Fruit fly (Drosophila melanogaster) whole organism, embryonic: Measurements from ENCODE around the gene CG43295.

ENCODE experiments used
- Antp ChIP-seq: fragments of 200-800 bp; sonication (Bioruptor generic); optimal IDR thresholded peaks from 3 replicates; lab custom pipeline; 2016; ENCODE audit warnings: missing biosample characterization, missing genetic modification characterization
- Bteb2 ChIP-seq: fragments of 200-800 bp; sonication (Bioruptor generic); optimal IDR thresholded peaks from 2 replicates; lab custom pipeline; 2016; ENCODE audit warnings: missing biosample characterization, missing genetic modification characterization
- CG11085 ChIP-seq: fragments of 200-800 bp; sonication (Bioruptor generic); IDR thresholded peaks from 2 replicates; pipeline ENCODE4 v1.3.6; 2022; ENCODE audit warnings: missing biosample characterization, missing genetic modification characterization
- CG1233 ChIP-seq: fragments of 200-800 bp; sonication (Bioruptor generic); optimal IDR thresholded peaks from 4 replicates; lab custom pipeline; 2018; ENCODE audit warnings: missing biosample characterization, mild to moderate bottlenecking, missing genetic modification characterization
- CG12942 ChIP-seq: fragments of 200-800 bp; sonication (Bioruptor generic); optimal IDR thresholded peaks from 3 replicates; lab custom pipeline; 2016; ENCODE audit warnings: missing biosample characterization, missing genetic modification characterization
- CG1603 ChIP-seq: fragments of 200-800 bp; sonication (Bioruptor generic); optimal IDR thresholded peaks from 2 replicates; lab custom pipeline; 2019; ENCODE audit warnings: missing biosample characterization, mild to moderate bottlenecking, missing genetic modification characterization, moderate library complexity
- CG16815 ChIP-seq: fragments of 200-800 bp; sonication (Bioruptor generic); optimal IDR thresholded peaks from 3 replicates; lab custom pipeline; 2017; ENCODE audit warnings: missing biosample characterization, mild to moderate bottlenecking, missing genetic modification characterization
- CG16863 ChIP-seq: fragments of 200-800 bp; sonication (Bioruptor generic); optimal IDR thresholded peaks from 3 replicates; lab custom pipeline; 2016; ENCODE audit warnings: missing biosample characterization, missing genetic modification characterization
- CG17359 ChIP-seq: fragments of 200-800 bp; sonication (Bioruptor generic); optimal IDR thresholded peaks from 3 replicates; lab custom pipeline; 2018; ENCODE audit warnings: missing biosample characterization, mild to moderate bottlenecking, missing genetic modification characterization, moderate library complexity
- CG17802 ChIP-seq: fragments of 200-800 bp; sonication (Bioruptor generic); optimal IDR thresholded peaks from 2 replicates; lab custom pipeline; 2018; ENCODE audit warnings: missing biosample characterization, mild to moderate bottlenecking, missing genetic modification characterization, moderate library complexity
- CG2712 ChIP-seq: fragments of 200-800 bp; optimal IDR thresholded peaks from 3 replicates; lab custom pipeline; 2019; ENCODE audit warnings: missing biosample characterization, mild to moderate bottlenecking, missing genetic modification characterization, moderate library complexity
- CG3163 ChIP-seq: fragments of 200-800 bp; sonication (Bioruptor generic); optimal IDR thresholded peaks from 3 replicates; lab custom pipeline; 2016; ENCODE audit warnings: missing biosample characterization, missing genetic modification characterization
- CG34376 ChIP-seq: fragments of 200-800 bp; sonication (Bioruptor generic); optimal IDR thresholded peaks from 2 replicates; lab custom pipeline; 2018; ENCODE audit warnings: missing biosample characterization, mild to moderate bottlenecking, missing genetic modification characterization
- CG3995 ChIP-seq: fragments of 200-800 bp; sonication (Bioruptor generic); optimal IDR thresholded peaks from 3 replicates; lab custom pipeline; 2016; ENCODE audit warnings: missing biosample characterization, missing genetic modification characterization
- CG4328 ChIP-seq: fragments of 200-800 bp; sonication (Bioruptor generic); optimal IDR thresholded peaks from 3 replicates; lab custom pipeline; 2017; ENCODE audit warnings: missing biosample characterization, missing genetic modification reagents, missing genetic modification characterization
- CHES-1-like ChIP-seq: fragments of 200-800 bp; sonication (Bioruptor generic); optimal IDR thresholded peaks from 2 replicates; lab custom pipeline; 2016; ENCODE audit warnings: missing biosample characterization, missing genetic modification characterization
- CrebB ChIP-seq: fragments of 200-800 bp; sonication (Bioruptor generic); optimal IDR thresholded peaks from 3 replicates; lab custom pipeline; 2018; ENCODE audit warnings: missing biosample characterization, mild to moderate bottlenecking, missing genetic modification characterization
- Dad ChIP-seq: fragments of 200-800 bp; sonication (Bioruptor generic); optimal IDR thresholded peaks from 3 replicates; lab custom pipeline; 2016; ENCODE audit warnings: missing biosample characterization, missing genetic modification characterization
- Dek ChIP-seq: fragments of 200-800 bp; sonication (Bioruptor generic); optimal IDR thresholded peaks from 3 replicates; lab custom pipeline; 2019; ENCODE audit warnings: missing biosample characterization, mild to moderate bottlenecking, missing genetic modification characterization, moderate library complexity
- Lim3 ChIP-seq: fragments of 200-800 bp; sonication (Bioruptor generic); IDR thresholded peaks from 2 replicates; pipeline ENCODE4 v1.3.6; 2022; ENCODE audit warnings: missing biosample characterization, missing genetic modification characterization
- NC2β ChIP-seq: fragments of 200-800 bp; sonication (Bioruptor generic); optimal IDR thresholded peaks from 2 replicates; lab custom pipeline; 2016; ENCODE audit warnings: missing biosample characterization, missing genetic modification characterization
- Rfx ChIP-seq: fragments of 200-800 bp; sonication (Bioruptor generic); IDR thresholded peaks from 2 replicates; pipeline ENCODE4 v1.3.6; 2022; ENCODE audit warnings: missing biosample characterization, missing genetic modification characterization
- Scr ChIP-seq: fragments of 200-800 bp; sonication (Bioruptor generic); IDR thresholded peaks from 2 replicates; pipeline ENCODE4 v1.3.6; 2022; ENCODE audit warnings: missing biosample characterization, missing genetic modification characterization; ENCODE audit not compliant: partially characterized antibody
- Taf1 ChIP-seq: fragments of 200-800 bp; sonication (Bioruptor generic); IDR thresholded peaks from 2 replicates; pipeline ENCODE4 v1.3.6; 2022; ENCODE audit warnings: missing biosample characterization, missing genetic modification characterization
- Xbp1 ChIP-seq: fragments of 200-800 bp; sonication (Bioruptor generic); optimal IDR thresholded peaks from 3 replicates; lab custom pipeline; 2016; ENCODE audit warnings: missing biosample characterization, mild to moderate bottlenecking, missing genetic modification characterization
- YL-1 ChIP-seq: fragments of 200-800 bp; sonication (Bioruptor generic); optimal IDR thresholded peaks from 3 replicates; lab custom pipeline; 2017; ENCODE audit warnings: missing biosample characterization, mild to moderate bottlenecking, missing genetic modification characterization
- abd-A ChIP-seq: fragments of 200-800 bp; sonication (Bioruptor generic); optimal IDR thresholded peaks from 3 replicates; lab custom pipeline; 2019; ENCODE audit warnings: missing biosample characterization, mild to moderate bottlenecking, missing genetic modification characterization, moderate library complexity
- aop ChIP-seq: fragments of 200-800 bp; sonication (Bioruptor generic); IDR thresholded peaks from 2 replicates; pipeline ENCODE4 v1.3.6; 2022; ENCODE audit warnings: missing biosample characterization, missing genetic modification characterization
- ato ChIP-seq: fragments of 200-800 bp; sonication (Bioruptor generic); IDR thresholded peaks from 2 replicates; pipeline ENCODE4 v1.3.6; 2022; ENCODE audit warnings: missing biosample characterization, missing genetic modification characterization; ENCODE audit not compliant: partially characterized antibody
- bowl ChIP-seq: fragments of 200-800 bp; sonication (Bioruptor generic); IDR thresholded peaks from 2 replicates; pipeline ENCODE4 v1.3.6; 2022; ENCODE audit warnings: missing biosample characterization, missing genetic modification characterization
- chm ChIP-seq: fragments of 200-800 bp; sonication (Bioruptor generic); IDR thresholded peaks from 2 replicates; pipeline ENCODE4 v1.3.6; 2022; ENCODE audit warnings: missing biosample characterization, missing genetic modification characterization
- dm ChIP-seq: fragments of 200-800 bp; sonication (Bioruptor generic); optimal IDR thresholded peaks from 3 replicates; lab custom pipeline; 2016; ENCODE audit warnings: missing biosample characterization, missing genetic modification characterization
- emc ChIP-seq: fragments of 200-800 bp; sonication (Bioruptor generic); optimal IDR thresholded peaks from 2 replicates; lab custom pipeline; 2016; ENCODE audit warnings: missing biosample characterization, missing genetic modification characterization
- fd64A ChIP-seq: fragments of 200-800 bp; sonication (Bioruptor generic); optimal IDR thresholded peaks from 3 replicates; lab custom pipeline; 2018; ENCODE audit warnings: missing biosample characterization, mild to moderate bottlenecking, missing genetic modification characterization
- ftz-f1 ChIP-seq: fragments of 200-800 bp; sonication (Bioruptor generic); optimal IDR thresholded peaks from 2 replicates; lab custom pipeline; 2016; ENCODE audit warnings: missing biosample characterization, missing genetic modification characterization
- gem ChIP-seq: fragments of 200-800 bp; sonication (Bioruptor generic); optimal IDR thresholded peaks from 2 replicates; lab custom pipeline; 2019; ENCODE audit warnings: missing biosample characterization, mild to moderate bottlenecking, missing genetic modification characterization, moderate library complexity
- gsb ChIP-seq: fragments of 200-800 bp; sonication (Bioruptor generic); IDR thresholded peaks from 2 replicates; pipeline ENCODE4 v1.3.6; 2022; ENCODE audit warnings: missing biosample characterization, missing genetic modification characterization
- kni ChIP-seq: fragments of 200-800 bp; sonication (Bioruptor generic); optimal IDR thresholded peaks from 3 replicates; lab custom pipeline; 2017; ENCODE audit warnings: mild to moderate bottlenecking, missing biosample characterization, missing genetic modification reagents, missing genetic modification characterization
- nom ChIP-seq: fragments of 200-800 bp; sonication (Bioruptor generic); optimal IDR thresholded peaks from 2 replicates; lab custom pipeline; 2017; ENCODE audit warnings: missing biosample characterization, missing genetic modification characterization, mild to moderate bottlenecking, moderate library complexity, missing genetic modification reagents
- org-1 ChIP-seq: fragments of 200-800 bp; sonication (Bioruptor generic); optimal IDR thresholded peaks from 2 replicates; lab custom pipeline; 2017; ENCODE audit warnings: missing biosample characterization, missing genetic modification characterization
- p53 ChIP-seq: fragments of 200-800 bp; sonication (Bioruptor generic); optimal IDR thresholded peaks from 2 replicates; lab custom pipeline; 2016; ENCODE audit warnings: missing biosample characterization, missing genetic modification characterization
- pho ChIP-seq: fragments of 200-800 bp; sonication (Bioruptor generic); optimal IDR thresholded peaks from 2 replicates; lab custom pipeline; 2016; ENCODE audit warnings: missing biosample characterization, missing genetic modification characterization
- ranshi ChIP-seq: fragments of 200-800 bp; sonication (Bioruptor generic); IDR thresholded peaks from 2 replicates; pipeline ENCODE4 v1.3.6; 2022; ENCODE audit warnings: missing biosample characterization, missing genetic modification characterization
- rib ChIP-seq: fragments of 200-800 bp; sonication (Bioruptor generic); IDR thresholded peaks from 2 replicates; pipeline ENCODE4 v1.3.6; 2022; ENCODE audit warnings: missing biosample characterization, missing genetic modification characterization
- sens ChIP-seq: fragments of 200-800 bp; sonication (Bioruptor generic); peaks from one replicate; lab custom pipeline; 2016; ENCODE audit warnings: missing biosample characterization, missing genetic modification characterization
- slou ChIP-seq: fragments of 200-800 bp; sonication (Bioruptor generic); optimal IDR thresholded peaks from 3 replicates; lab custom pipeline; 2016; ENCODE audit warnings: missing biosample characterization, missing genetic modification characterization
- unc-4 ChIP-seq: fragments of 200-800 bp; sonication (Bioruptor generic); IDR thresholded peaks from 2 replicates; pipeline ENCODE4 v1.3.6; 2022; ENCODE audit warnings: missing biosample characterization, missing genetic modification characterization; ENCODE audit not compliant: partially characterized antibody
- vvl ChIP-seq: fragments of 200-800 bp; sonication (Bioruptor generic); IDR thresholded peaks from 2 replicates; pipeline ENCODE4 v1.3.6; 2022; ENCODE audit warnings: missing biosample characterization, missing genetic modification characterization
- zen2 ChIP-seq: fragments of 200-800 bp; sonication (Bioruptor generic); IDR thresholded peaks from 3 replicates; pipeline ENCODE4 v1.3.6; 2022; ENCODE audit warnings: missing biosample characterization, missing genetic modification characterization; ENCODE audit not compliant: partially characterized antibody

Gene CG43295

DNA sequence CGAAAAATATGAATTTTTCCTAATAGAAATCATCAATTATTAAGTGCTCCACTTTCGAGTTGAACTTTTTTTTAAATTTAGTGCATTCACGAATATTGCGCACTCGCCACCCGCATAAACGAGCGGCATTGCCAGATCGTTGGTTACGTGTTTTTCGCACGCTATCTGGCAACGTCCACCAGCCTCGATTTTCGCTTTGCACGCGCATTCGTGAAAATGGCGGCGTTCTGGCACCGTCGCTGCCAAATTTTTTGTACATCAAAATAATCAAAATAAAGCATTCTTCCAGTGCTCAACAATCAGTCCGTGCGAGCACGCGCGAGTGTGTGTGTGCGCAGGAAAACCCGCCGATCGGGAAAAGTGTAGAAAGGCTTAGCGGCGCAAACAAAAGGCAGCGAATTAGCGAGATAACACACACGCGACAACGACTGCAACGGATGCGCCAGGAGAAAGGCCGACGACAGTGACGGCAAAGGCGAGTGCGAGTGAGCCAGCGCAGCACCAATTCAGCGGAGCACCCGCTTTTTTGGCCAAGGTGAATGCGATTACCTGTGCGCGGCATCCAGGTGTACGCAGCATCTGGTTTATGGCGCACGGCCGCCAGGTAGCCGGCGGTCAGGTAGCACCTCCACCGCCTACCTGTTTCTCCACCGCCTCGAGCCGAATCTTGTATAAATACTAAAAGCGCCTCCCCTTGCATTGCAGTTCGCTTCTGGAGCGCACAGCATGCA is 8.1 kb downstream of the CG43295 start (continued):
- TF ChIP-seq gsb (GFP tag; lab: Robert Waterston, UW) (0 out of 2 replicates have a peak, but pooled peaks have one; percentile 23), CG3163 (GFP tag; lab: Kevin White, UChicago) (peak; percentile 76), nom (GFP tag; lab: Kevin White, UChicago) (peak; percentile 73), abd-A (no peak), YL-1 (peak; percentile 99), NC2β (GFP tag; lab: Kevin White, UChicago) (peak; percentile 73), slou (GFP tag; lab: Kevin White, UChicago) (peak; percentile 32), rib (peak; percentile 75; the same call in 1 of the 2 replicates), zen2 (GFP tag; lab: Robert Waterston, UW) (no peak; the same call in 2 of the 3 replicates), Dad (peak; percentile 83), CG16815 (peak; percentile 57), Lim3 (no peak), CG4328 (GFP tag; lab: Kevin White, UChicago) (peak; percentile 89), CG3995 (GFP tag; lab: Kevin White, UChicago) (no peak), Xbp1 (GFP tag; lab: Kevin White, UChicago) (peak; percentile 89), chm (peak; percentile 88), CG2712 (peak; percentile 84), Scr (peak; percentile 62), Antp (peak; percentile 88), sens (GFP tag; lab: Kevin White, UChicago) (peak; percentile 98), Rfx (GFP tag; lab: Robert Waterston, UW) (peak; percentile 90), bowl (GFP tag; lab: Robert Waterston, UW) (no peak), CG17359 (tag; lab: Kevin White, UChicago) (peak; percentile 73), aop (GFP tag; lab: Robert Waterston, UW) (no peak), Bteb2 (GFP tag; lab: Kevin White, UChicago) (peak; percentile 73), fd64A (GFP tag; lab: Kevin White, UChicago) (peak; percentile 5), CrebB (peak; percentile 48), unc-4 (GFP tag; lab: Robert Waterston, UW) (peak; percentile 68), ato (GFP tag; lab: Robert Waterston, UW) (peak; percentile 50; the same call in 1 of the 2 replicates), CG1603 (tag; lab: Kevin White, UChicago) (peak; percentile 87), pho (GFP tag; lab: Kevin White, UChicago) (peak; percentile 93), ranshi (GFP tag; lab: Robert Waterston, UW) (peak; percentile 75; the same call in 1 of the 2 replicates), CHES-1-like (peak; percentile 87), CG1233 (GFP tag; lab: Kevin White, UChicago) (peak; percentile 79), ftz-f1 (GFP tag; lab: Kevin White, UChicago) (peak; percentile 81), Taf1 (GFP tag; lab: Robert Waterston, UW) (peak; percentile 22; the same call in 1 of the 2 replicates), CG17802 (tag; lab: Kevin White, UChicago) (no peak), emc (GFP tag; lab: Kevin White, UChicago) (peak; percentile 76), kni (GFP tag; lab: Kevin White, UChicago) (peak; percentile 99), gem (no peak), CG16863 (GFP tag; lab: Kevin White, UChicago) (peak; percentile 81), Dek (tag; lab: Kevin White, UChicago) (peak; percentile 78), dm (GFP tag; lab: Kevin White, UChicago) (peak; percentile 92), CG12942 (peak; percentile 76), org-1 (peak; percentile 76), vvl (GFP tag; lab: Robert Waterston, UW) (peak; percentile 90), CG34376 (GFP tag; lab: Kevin White, UChicago) (peak; percentile 88), CG11085 (GFP tag; lab: Robert Waterston, UW) (0 out of 2 replicates have a peak, but pooled peaks have one; percentile 65), p53 (peak; percentile 72)
